Worm (Caenorhabditis elegans) whole organism, L2 larva: Measurements from ENCODE around the gene Y43F8B.14.

ENCODE experiments used
- R02D3.7 ChIP-seq: fragments of 150-350 bp; optimal IDR thresholded peaks from 2 replicates; lab custom pipeline; 2014; ENCODE audit warnings: missing biosample characterization, missing genetic modification characterization
- ceh-16 ChIP-seq: fragments of 150-350 bp; optimal IDR thresholded peaks from 2 replicates; lab custom pipeline; 2014; ENCODE audit warnings: missing biosample characterization, missing genetic modification characterization
- lin-11 ChIP-seq: fragments of 150-350 bp; sonication (generic microtip); optimal IDR thresholded peaks from 2 replicates; lab custom pipeline; 2014; ENCODE audit warnings: missing biosample characterization, missing genetic modification characterization, inconsistent platforms, mixed read lengths
- nhr-237 ChIP-seq: fragments of 150-350 bp; optimal IDR thresholded peaks from 2 replicates; lab custom pipeline; 2014; ENCODE audit warnings: missing biosample characterization, missing genetic modification characterization
- nhr-77 ChIP-seq: fragments of 150-350 bp; optimal IDR thresholded peaks from 2 replicates; lab custom pipeline; 2014; ENCODE audit warnings: missing biosample characterization, missing genetic modification characterization

DNA sequence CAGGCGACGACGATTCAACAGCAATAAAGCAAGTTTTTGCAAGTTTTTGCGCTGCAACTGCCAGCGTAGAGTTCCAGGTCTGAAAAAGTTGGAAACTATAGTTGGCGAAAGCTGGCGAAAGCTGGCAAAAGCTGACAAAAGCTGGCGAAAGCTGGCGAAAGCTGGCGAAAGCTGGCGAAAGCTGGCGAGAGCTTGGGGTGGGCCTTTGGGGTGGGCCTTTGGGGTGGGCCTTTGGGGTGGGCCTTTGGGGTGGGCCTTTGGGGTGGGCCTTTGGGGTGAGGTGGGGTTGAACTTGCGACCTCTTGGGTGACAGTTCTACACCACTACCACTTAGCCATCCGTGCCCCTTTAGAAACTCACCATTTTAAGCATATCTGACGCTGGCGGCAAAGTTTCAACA, 39.4 kb upstream of the Y43F8B.14 start:
- TF ChIP-seq ceh-16 (tag; lab: Kevin White, UChicago) (no peak), R02D3.7 (tag; lab: Kevin White, UChicago) (no peak), lin-11 (no peak), nhr-77 (tag; lab: Kevin White, UChicago) (no peak), nhr-237 (tag; lab: Kevin White, UChicago) (no peak)
